Fruit fly (Drosophila melanogaster): ENCODE results near the gene Ir76a.

Gene Ir76a

DNA sequence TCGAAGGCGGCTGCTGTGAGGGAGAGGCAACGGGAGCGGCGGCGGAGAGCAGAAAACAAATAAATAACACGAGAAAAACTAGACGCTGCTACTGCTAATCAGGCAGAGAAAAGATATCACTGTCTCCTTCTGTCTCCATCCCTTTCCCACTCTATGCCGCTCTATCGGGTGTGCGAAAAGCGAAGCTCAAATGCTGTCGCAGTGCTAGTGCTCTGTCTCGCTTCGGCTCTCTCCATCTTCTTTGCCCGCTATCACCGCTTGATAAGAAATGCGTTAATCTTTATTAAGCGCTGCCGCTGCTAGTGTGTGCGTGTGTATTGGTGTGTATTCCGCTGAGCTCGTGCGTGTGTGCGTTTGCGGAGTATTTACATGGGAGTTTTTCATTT is 7.4 kb upstream of the Ir76a start (continued):
- TF ChIP-seq CG4707 (GFP tag; optimal IDR thresholded peaks at IDR 0.05) (peak; percentile 32), zfh1 (GFP tag; IDR thresholded peaks at IDR 0.05) (peak; percentile 15; the same call in 1 of the 3 replicates), CG11456 (GFP tag; IDR thresholded peaks at IDR 0.05) (no peak), B-H1 (GFP tag; IDR thresholded peaks at IDR 0.05) (no peak), Deaf1 (tag; optimal IDR thresholded peaks at IDR 0.05) (peak; percentile 18), CG17802 (tag; optimal IDR thresholded peaks at IDR 0.05) (no peak), dmrt99B (tag; optimal IDR thresholded peaks at IDR 0.05) (no peak), bsh (GFP tag; optimal IDR thresholded peaks at IDR 0.05) (no peak), zen2 (GFP tag; IDR thresholded peaks at IDR 0.05; ENCODE audit: partially characterized antibody) (no peak; the same call in 2 of the 3 replicates), fd96Cb (tag; optimal IDR thresholded peaks at IDR 0.05) (no peak), CG4820 (GFP tag; optimal IDR thresholded peaks at IDR 0.05) (no peak), D (optimal IDR thresholded peaks at IDR 0.05) (peak; percentile 34), D (GFP tag; optimal IDR thresholded peaks at IDR 0.05) (no peak), shn (GFP tag; optimal IDR thresholded peaks at IDR 0.05) (no peak), disco-r (GFP tag; optimal IDR thresholded peaks at IDR 0.05) (no peak), schlank (tag; optimal IDR thresholded peaks at IDR 0.05) (peak; percentile 13), twi (tag; optimal IDR thresholded peaks at IDR 0.05) (no peak), Doc3 (GFP tag; IDR thresholded peaks at IDR 0.05; ENCODE audit: partially characterized antibody) (no peak), rib (GFP tag; IDR thresholded peaks at IDR 0.05) (peak; percentile 95), CG6272 (GFP tag; IDR thresholded peaks at IDR 0.05) (no peak), maf-S (GFP tag; optimal IDR thresholded peaks at IDR 0.05) (no peak), otp (GFP tag; IDR thresholded peaks at IDR 0.05) (peak; percentile 73), CG18262 (tag; optimal IDR thresholded peaks at IDR 0.05) (no peak), YL-1 (GFP tag; optimal IDR thresholded peaks at IDR 0.05) (no peak), CG1602 (GFP tag; optimal IDR thresholded peaks at IDR 0.05) (no peak), grau (tag; optimal IDR thresholded peaks at IDR 0.05) (no peak), Side (GFP tag; optimal IDR thresholded peaks at IDR 0.05) (no peak), gfzf (GFP tag; optimal IDR thresholded peaks at IDR 0.05) (no peak), CG18764 (GFP tag; optimal IDR thresholded peaks at IDR 0.05) (no peak), CG10959 (GFP tag; IDR thresholded peaks at IDR 0.05) (no peak), CG6813 (GFP tag; optimal IDR thresholded peaks at IDR 0.05) (peak; percentile 33), az2 (GFP tag; optimal IDR thresholded peaks at IDR 0.05) (no peak), da (GFP tag; optimal IDR thresholded peaks at IDR 0.05) (no peak), ro (GFP tag; IDR thresholded peaks at IDR 0.05) (no peak), corto (GFP tag; optimal IDR thresholded peaks at IDR 0.05) (no peak), run (tag; optimal IDR thresholded peaks at IDR 0.05) (no peak), CG33213 (GFP tag; optimal IDR thresholded peaks at IDR 0.05) (no peak), lov (optimal IDR thresholded peaks at IDR 0.05) (no peak), lov (GFP tag; IDR thresholded peaks at IDR 0.05) (peak; percentile 76; the same call in 2 of the 3 replicates), CG6683 (GFP tag; optimal IDR thresholded peaks at IDR 0.05) (no peak), Six4 (GFP tag; optimal IDR thresholded peaks at IDR 0.05) (no peak), Drgx (GFP tag; IDR thresholded peaks at IDR 0.05) (no peak; the same call in 1 of the 2 replicates), tin (GFP tag; optimal IDR thresholded peaks at IDR 0.05) (no peak), croc (GFP tag; conservative IDR thresholded peaks at IDR 0.05) (no peak), CkIIα-i1 (GFP tag; IDR thresholded peaks at IDR 0.05) (no peak), CG10431 (GFP tag; optimal IDR thresholded peaks at IDR 0.05) (peak; percentile 92), Hr39 (optimal IDR thresholded peaks at IDR 0.05) (no peak), Trl (optimal IDR thresholded peaks at IDR 0.05) (peak; percentile 33 to 85), Trl (GFP tag; optimal IDR thresholded peaks at IDR 0.05) (no peak), Lhr (GFP tag; optimal IDR thresholded peaks at IDR 0.05) (no peak), Hr3 (GFP tag; optimal IDR thresholded peaks at IDR 0.05) (no peak), CG30020 (tag; optimal IDR thresholded peaks at IDR 0.05) (no peak), CG14050 (GFP tag; IDR thresholded peaks at IDR 0.05) (no peak)
